Fruit fly (Drosophila melanogaster) whole organism, embryonic: Measurements from ENCODE around the gene Vps2.

Experiments used
- Bgb ChIP-seq: fragments of 200-800 bp; sonication (Bioruptor generic); IDR thresholded peaks from 2 replicates; pipeline ENCODE4 v1.3.6; 2022; ENCODE audit warnings: missing biosample characterization, missing genetic modification characterization; ENCODE audit not compliant: partially characterized antibody
- CG10979 ChIP-seq: fragments of 200-800 bp; sonication (Bioruptor generic); optimal IDR thresholded peaks from 2 replicates; lab custom pipeline; 2018; ENCODE audit warnings: missing biosample characterization, mild to moderate bottlenecking, missing genetic modification characterization, moderate library complexity
- CG11247 ChIP-seq: fragments of 200-800 bp; sonication (Bioruptor generic); IDR thresholded peaks from 2 replicates; pipeline ENCODE4 v1.3.6; 2022; ENCODE audit warnings: missing biosample characterization, missing genetic modification characterization
- CG13775 ChIP-seq: fragments of 200-800 bp; sonication (Bioruptor generic); optimal IDR thresholded peaks from 3 replicates; lab custom pipeline; 2017; ENCODE audit warnings: missing biosample characterization, mild to moderate bottlenecking, missing genetic modification characterization
- CG17328 ChIP-seq: fragments of 200-800 bp; sonication (Bioruptor generic); IDR thresholded peaks from 2 replicates; pipeline ENCODE4 v1.3.6; 2022; ENCODE audit warnings: missing biosample characterization, missing genetic modification characterization
- CG17361 ChIP-seq: fragments of 200-800 bp; sonication (Bioruptor generic); IDR thresholded peaks from 3 replicates; pipeline ENCODE4 v1.3.6; 2022; ENCODE audit warnings: missing biosample characterization, missing genetic modification characterization
- CG34422 ChIP-seq: fragments of 200-800 bp; sonication (Bioruptor generic); IDR thresholded peaks from 3 replicates; pipeline ENCODE4 v1.3.6; 2022; ENCODE audit warnings: missing biosample characterization, missing genetic modification characterization
- CG4617 ChIP-seq: fragments of 200-800 bp; sonication (Bioruptor generic); optimal IDR thresholded peaks from 3 replicates; lab custom pipeline; 2016; ENCODE audit warnings: missing biosample characterization, missing genetic modification characterization, borderline replicate concordance
- CG5245 ChIP-seq: fragments of 200-800 bp; sonication (Bioruptor generic); optimal IDR thresholded peaks from 3 replicates; lab custom pipeline; 2016; ENCODE audit warnings: missing biosample characterization, missing genetic modification characterization
- CG7357 ChIP-seq: fragments of 200-800 bp; sonication (Bioruptor generic); IDR thresholded peaks from 3 replicates; pipeline ENCODE4 v1.3.6; 2022; ENCODE audit warnings: missing biosample characterization, missing genetic modification characterization
- CG7745 ChIP-seq: fragments of 200-800 bp; sonication (Bioruptor generic); optimal IDR thresholded peaks from 2 replicates; lab custom pipeline; 2018; ENCODE audit warnings: missing biosample characterization, mild to moderate bottlenecking, missing genetic modification characterization, moderate library complexity
- CG8388 ChIP-seq: fragments of 200-800 bp; sonication (Bioruptor generic); optimal IDR thresholded peaks from 2 replicates; lab custom pipeline; 2019; ENCODE audit warnings: missing biosample characterization, mild to moderate bottlenecking, missing genetic modification characterization, moderate library complexity
- CG9609 ChIP-seq: fragments of 200-800 bp; sonication (Bioruptor generic); optimal IDR thresholded peaks from 3 replicates; lab custom pipeline; 2016; ENCODE audit warnings: missing biosample characterization, missing genetic modification characterization
- CG9797 ChIP-seq: fragments of 200-800 bp; sonication (Bioruptor generic); optimal IDR thresholded peaks from 3 replicates; lab custom pipeline; 2018; ENCODE audit warnings: missing biosample characterization, mild to moderate bottlenecking, missing genetic modification characterization
- HLH4C ChIP-seq: fragments of 200-800 bp; sonication (Bioruptor generic); IDR thresholded peaks from 3 replicates; pipeline ENCODE4 v1.3.6; 2022; ENCODE audit warnings: missing biosample characterization, missing genetic modification characterization; ENCODE audit not compliant: partially characterized antibody
- Lhr ChIP-seq: fragments of 200-800 bp; sonication (Bioruptor generic); optimal IDR thresholded peaks from 3 replicates; lab custom pipeline; 2017; ENCODE audit warnings: mild to moderate bottlenecking, missing biosample characterization, missing genetic modification reagents, missing genetic modification characterization
- MESR4 ChIP-seq: fragments of 200-800 bp; sonication (Bioruptor generic); optimal IDR thresholded peaks from 2 replicates; lab custom pipeline; 2018; ENCODE audit warnings: missing biosample characterization, mild to moderate bottlenecking, missing genetic modification characterization, moderate library complexity
- Neu2 ChIP-seq: fragments of 200-800 bp; sonication (Bioruptor generic); optimal IDR thresholded peaks from 3 replicates; lab custom pipeline; 2016; ENCODE audit warnings: missing biosample characterization, missing genetic modification characterization, borderline replicate concordance
- NfI ChIP-seq: fragments of 200-800 bp; sonication (Bioruptor generic); optimal IDR thresholded peaks from 3 replicates; lab custom pipeline; 2018; ENCODE audit warnings: missing biosample characterization, mild to moderate bottlenecking, missing genetic modification characterization, moderate library complexity
- Opbp ChIP-seq: fragments of 200-800 bp; sonication (Bioruptor generic); IDR thresholded peaks from 3 replicates; pipeline ENCODE4 v1.3.6; 2022; ENCODE audit warnings: missing biosample characterization, missing genetic modification characterization; ENCODE audit not compliant: partially characterized antibody
- Scr ChIP-seq: fragments of 200-800 bp; sonication (Bioruptor generic); IDR thresholded peaks from 2 replicates; pipeline ENCODE4 v1.3.6; 2022; ENCODE audit warnings: missing biosample characterization, missing genetic modification characterization; ENCODE audit not compliant: partially characterized antibody
- Sox102F ChIP-seq: fragments of 200-800 bp; sonication (Bioruptor generic); optimal IDR thresholded peaks from 2 replicates; lab custom pipeline; 2018; ENCODE audit warnings: missing biosample characterization, mild to moderate bottlenecking, missing genetic modification characterization, moderate library complexity
- abd-A ChIP-seq: fragments of 200-800 bp; sonication (Bioruptor generic); optimal IDR thresholded peaks from 3 replicates; lab custom pipeline; 2019; ENCODE audit warnings: missing biosample characterization, mild to moderate bottlenecking, missing genetic modification characterization, moderate library complexity
- aop ChIP-seq: fragments of 200-800 bp; sonication (Bioruptor generic); IDR thresholded peaks from 2 replicates; pipeline ENCODE4 v1.3.6; 2022; ENCODE audit warnings: missing biosample characterization, missing genetic modification characterization
- ap ChIP-seq: fragments of 200-800 bp; sonication (Bioruptor generic); IDR thresholded peaks from 2 replicates; pipeline ENCODE4 v1.3.6; 2022; ENCODE audit warnings: missing biosample characterization, missing genetic modification characterization
- bsh ChIP-seq, 2 experiments: fragments of 200-800 bp; sonication (Bioruptor generic); optimal IDR thresholded peaks; 2 replicates each; lab custom pipeline; 2017 to 2018; ENCODE audit warnings: mild to moderate bottlenecking in 2 of 2, missing biosample characterization in 2 of 2, missing genetic modification characterization in 2 of 2, moderate library complexity in 1 of 2
- corto ChIP-seq: fragments of 200-800 bp; sonication (Bioruptor generic); optimal IDR thresholded peaks from 2 replicates; lab custom pipeline; 2016; ENCODE audit warnings: missing biosample characterization, mild to moderate bottlenecking, missing genetic modification characterization, moderate library complexity
- crol ChIP-seq: fragments of 200-800 bp; sonication (Bioruptor generic); IDR thresholded peaks from 2 replicates; pipeline ENCODE4 v1.3.6; 2022; ENCODE audit warnings: missing biosample characterization, missing genetic modification characterization
- gsb ChIP-seq: fragments of 200-800 bp; sonication (Bioruptor generic); IDR thresholded peaks from 2 replicates; pipeline ENCODE4 v1.3.6; 2022; ENCODE audit warnings: missing biosample characterization, missing genetic modification characterization
- hbn ChIP-seq: fragments of 200-800 bp; sonication (Bioruptor generic); IDR thresholded peaks from 2 replicates; pipeline ENCODE4 v1.3.6; 2022; ENCODE audit warnings: missing biosample characterization, missing genetic modification characterization; ENCODE audit not compliant: partially characterized antibody
- jigr1 ChIP-seq: fragments of 200-800 bp; sonication (Bioruptor generic); IDR thresholded peaks from 3 replicates; pipeline ENCODE4 v1.3.6; 2022; ENCODE audit warnings: missing biosample characterization, missing genetic modification characterization
- jing ChIP-seq: fragments of 200-800 bp; sonication (Bioruptor generic); optimal IDR thresholded peaks from 2 replicates; lab custom pipeline; 2018; ENCODE audit warnings: missing biosample characterization, mild to moderate bottlenecking, missing genetic modification characterization
- knrl ChIP-seq: fragments of 200-800 bp; sonication (Bioruptor generic); IDR thresholded peaks from 3 replicates; pipeline ENCODE4 v1.3.6; 2022; ENCODE audit warnings: missing biosample characterization, missing genetic modification characterization; ENCODE audit not compliant: partially characterized antibody
- lab ChIP-seq: fragments of 200-800 bp; sonication (Bioruptor generic); optimal IDR thresholded peaks from 3 replicates; lab custom pipeline; 2017; ENCODE audit warnings: missing biosample characterization, missing genetic modification characterization, mild to moderate bottlenecking, moderate library complexity, missing genetic modification reagents
- lbe ChIP-seq: fragments of 200-800 bp; sonication (Bioruptor generic); optimal IDR thresholded peaks from 2 replicates; lab custom pipeline; 2016; ENCODE audit warnings: missing biosample characterization, mild to moderate bottlenecking, missing genetic modification characterization
- lov ChIP-seq, 2 experiments: fragments of 200-800 bp in 1 of 2; fragments of >200 bp in 1 of 2; sonication (Bioruptor generic) in 1 of 2; IDR thresholded peaks in 1 of 2; optimal IDR thresholded peaks in 1 of 2; 2 replicates in 1 of 2; 3 replicates in 1 of 2; pipeline versions ENCODE4 v1.3.6 to Lab custom; 2017 to 2022; ENCODE audit warnings: missing biosample characterization in 1 of 2, missing genetic modification characterization in 1 of 2
- luna ChIP-seq: fragments of 200-800 bp; sonication (Bioruptor generic); optimal IDR thresholded peaks from 2 replicates; lab custom pipeline; 2016; ENCODE audit warnings: missing biosample characterization, missing genetic modification characterization
- pnt ChIP-seq: fragments of 200-800 bp; sonication (Bioruptor generic); optimal IDR thresholded peaks from 3 replicates; lab custom pipeline; 2016; ENCODE audit warnings: missing biosample characterization, missing genetic modification characterization
- sc ChIP-seq, 3 experiments: fragments of >200 bp in 2 of 3; fragments of 200-800 bp in 1 of 3; sonication (Bioruptor generic) in 1 of 3; optimal IDR thresholded peaks; 2 replicates in 2 of 3; 3 replicates in 1 of 3; lab custom pipeline; 2017; ENCODE audit warnings: mild to moderate bottlenecking in 1 of 3, missing biosample characterization in 1 of 3, missing genetic modification characterization in 1 of 3, missing genetic modification reagents in 1 of 3
- sens ChIP-seq: fragments of 200-800 bp; sonication (Bioruptor generic); peaks from one replicate; lab custom pipeline; 2016; ENCODE audit warnings: missing biosample characterization, missing genetic modification characterization
- sim ChIP-seq: fragments of 200-800 bp; sonication (Bioruptor generic); IDR thresholded peaks from 2 replicates; pipeline ENCODE4 v1.3.6; 2022; ENCODE audit warnings: missing biosample characterization, missing genetic modification characterization
- slp2 ChIP-seq: fragments of 200-800 bp; sonication (Bioruptor generic); optimal IDR thresholded peaks from 2 replicates; lab custom pipeline; 2016; ENCODE audit warnings: missing biosample characterization, missing genetic modification characterization
- stwl ChIP-seq: fragments of 200-800 bp; sonication (Bioruptor generic); optimal IDR thresholded peaks from 3 replicates; lab custom pipeline; 2018; ENCODE audit warnings: missing biosample characterization, mild to moderate bottlenecking, missing genetic modification characterization, moderate library complexity
- tio ChIP-seq: fragments of 200-800 bp; sonication (Bioruptor generic); optimal IDR thresholded peaks from 2 replicates; lab custom pipeline; 2017; ENCODE audit warnings: missing biosample characterization, missing genetic modification characterization, inconsistent platforms
- tna ChIP-seq: fragments of 200-800 bp; sonication (Bioruptor generic); IDR thresholded peaks from 2 replicates; pipeline ENCODE4 v1.3.6; 2022; ENCODE audit warnings: missing biosample characterization, missing genetic modification characterization; ENCODE audit not compliant: partially characterized antibody
- trh ChIP-seq: fragments of 200-800 bp; sonication (Bioruptor generic); optimal IDR thresholded peaks from 2 replicates; lab custom pipeline; 2016; ENCODE audit warnings: missing biosample characterization, missing genetic modification characterization
- zfh2 ChIP-seq: fragments of 200-800 bp; sonication (Bioruptor generic); optimal IDR thresholded peaks from 2 replicates; lab custom pipeline; 2016; ENCODE audit warnings: missing biosample characterization, missing genetic modification characterization

Vps2 gene

dm6 chr3R:26012801-26013663 lies 39.6 kb upstream of the Vps2 start (continued):
- TF ChIP-seq MESR4 (no peak), bsh (GFP tag; optimal IDR thresholded peaks at IDR 0.05; lab: Kevin White, UChicago) (peak in 1 of 2 experiments; percentile 87), hbn (GFP tag; lab: Robert Waterston, UW) (no peak), CG9797 (GFP tag; lab: Kevin White, UChicago) (no peak), zfh2 (no peak), CG9609 (GFP tag; lab: Kevin White, UChicago) (no peak), jing (GFP tag; lab: Kevin White, UChicago) (no peak), Sox102F (GFP tag; lab: Kevin White, UChicago) (peak; percentile 15), HLH4C (GFP tag; lab: Robert Waterston, UW) (no peak), tio (no peak), CG13775 (no peak), CG34422 (GFP tag; lab: Robert Waterston, UW) (no peak; the same call in 2 of the 3 replicates), lov (optimal IDR thresholded peaks at IDR 0.05; lab: Kevin White, UChicago) (no peak), lov (GFP tag; IDR thresholded peaks at IDR 0.05; lab: Robert Waterston, UW) (0 out of 3 replicates have a peak, but pooled peaks have one; percentile 17), CG5245 (no peak), Lhr (GFP tag; lab: Kevin White, UChicago) (no peak), crol (peak; percentile 40; the same call in 1 of the 2 replicates), CG4617 (GFP tag; lab: Kevin White, UChicago) (no peak), CG7357 (GFP tag; lab: Robert Waterston, UW) (no peak), Bgb (GFP tag; lab: Robert Waterston, UW) (no peak), sens (peak; percentile 73), Scr (GFP tag; lab: Robert Waterston, UW) (no peak), sim (GFP tag; lab: Robert Waterston, UW) (no peak), stwl (tag; lab: Kevin White, UChicago) (no peak), Opbp (no peak), pnt (GFP tag; lab: Kevin White, UChicago) (no peak), trh (no peak), CG17361 (peak; percentile 76; the same call in 2 of the 3 replicates), CG11247 (GFP tag; lab: Robert Waterston, UW) (no peak), knrl (GFP tag; lab: Robert Waterston, UW) (no peak), lab (GFP tag; lab: Kevin White, UChicago) (no peak), ap (GFP tag; lab: Robert Waterston, UW) (no peak), sc (optimal IDR thresholded peaks at IDR 0.05; lab: Kevin White, UChicago) (no peak), sc (GFP tag; optimal IDR thresholded peaks at IDR 0.05; lab: Kevin White, UChicago) (peak; percentile 39), jigr1 (GFP tag; lab: Robert Waterston, UW) (no peak), aop (GFP tag; lab: Robert Waterston, UW) (no peak), corto (GFP tag; lab: Kevin White, UChicago) (no peak), slp2 (GFP tag; lab: Kevin White, UChicago) (no peak), CG10979 (tag; lab: Kevin White, UChicago) (peak; percentile 84), tna (GFP tag; lab: Robert Waterston, UW) (no peak), lbe (GFP tag; lab: Kevin White, UChicago) (no peak), CG8388 (GFP tag; lab: Kevin White, UChicago) (peak; percentile 60), luna (no peak), NfI (GFP tag; lab: Kevin White, UChicago) (no peak), Neu2 (GFP tag; lab: Kevin White, UChicago) (no peak), gsb (GFP tag; lab: Robert Waterston, UW) (no peak), CG7745 (tag; lab: Kevin White, UChicago) (peak; percentile 47), CG17328 (GFP tag; lab: Robert Waterston, UW) (peak; percentile 49; the same call in 1 of the 2 replicates), abd-A (tag; lab: Kevin White, UChicago) (peak; percentile 75)
